Fruit fly (Drosophila melanogaster) whole organism, adult: ENCODE results near the gene twin.

Experiments used
- CG11617 ChIP-seq: fragments of 200-800 bp; sonication (Bioruptor generic); optimal IDR thresholded peaks from 2 replicates; lab custom pipeline; 2017; ENCODE audit warnings: mild to moderate bottlenecking, missing biosample characterization, missing genetic modification reagents, missing genetic modification characterization
- CG12768 ChIP-seq: fragments of 200-800 bp; sonication (Bioruptor generic); optimal IDR thresholded peaks from 2 replicates; lab custom pipeline; 2017; ENCODE audit warnings: missing biosample characterization, missing genetic modification characterization, mild to moderate bottlenecking, moderate library complexity, missing genetic modification reagents
- CG14711 ChIP-seq: fragments of 200-800 bp; sonication (Bioruptor generic); optimal IDR thresholded peaks from 2 replicates; lab custom pipeline; 2018; ENCODE audit warnings: missing biosample characterization, mild to moderate bottlenecking, missing genetic modification characterization, moderate library complexity
- CG1620 ChIP-seq: fragments of 200-800 bp; sonication (Bioruptor generic); optimal IDR thresholded peaks from 2 replicates; lab custom pipeline; 2016; ENCODE audit warnings: missing biosample characterization, missing genetic modification characterization
- CG33017 ChIP-seq: fragments of 200-800 bp; sonication (Bioruptor generic); optimal IDR thresholded peaks from 2 replicates; lab custom pipeline; 2018; ENCODE audit warnings: missing biosample characterization, mild to moderate bottlenecking, missing genetic modification characterization, moderate library complexity
- CG5204 ChIP-seq: fragments of 200-800 bp; sonication (Bioruptor generic); optimal IDR thresholded peaks from 2 replicates; lab custom pipeline; 2016; ENCODE audit warnings: missing biosample characterization, missing genetic modification characterization
- CG7045 ChIP-seq: fragments of 200-800 bp; sonication (Bioruptor generic); optimal IDR thresholded peaks from 2 replicates; lab custom pipeline; 2017; ENCODE audit warnings: missing biosample characterization, mild to moderate bottlenecking, missing genetic modification characterization
- CG7101 ChIP-seq: fragments of 200-800 bp; sonication (Bioruptor generic); optimal IDR thresholded peaks from 2 replicates; lab custom pipeline; 2018; ENCODE audit warnings: missing biosample characterization, mild to moderate bottlenecking, missing genetic modification characterization, moderate library complexity
- Clk ChIP-seq: fragments of 200-800 bp; sonication (Bioruptor generic); optimal IDR thresholded peaks from 2 replicates; lab custom pipeline; 2017; ENCODE audit warnings: missing biosample characterization, missing genetic modification characterization
- Crg-1 ChIP-seq: fragments of 200-800 bp; sonication (Bioruptor generic); optimal IDR thresholded peaks from 2 replicates; lab custom pipeline; 2016; ENCODE audit warnings: missing biosample characterization, missing genetic modification characterization
- Hr96 ChIP-seq: fragments of 200-800 bp; sonication (Bioruptor generic); optimal IDR thresholded peaks from 2 replicates; lab custom pipeline; 2016; ENCODE audit warnings: missing biosample characterization, missing genetic modification characterization
- Mnt ChIP-seq: fragments of 200-800 bp; sonication (Bioruptor generic); optimal IDR thresholded peaks from 2 replicates; lab custom pipeline; 2016; ENCODE audit warnings: missing biosample characterization, mild to moderate bottlenecking, missing genetic modification characterization
- bab1 ChIP-seq: fragments of 200-800 bp; sonication (Bioruptor generic); optimal IDR thresholded peaks from 3 replicates; lab custom pipeline; 2019; ENCODE audit warnings: missing biosample characterization, mild to moderate bottlenecking, missing genetic modification characterization, moderate library complexity
- cic ChIP-seq: fragments of 200-800 bp; sonication (Bioruptor generic); optimal IDR thresholded peaks from 2 replicates; lab custom pipeline; 2017; ENCODE audit warnings: missing biosample characterization, mild to moderate bottlenecking, missing genetic modification characterization, moderate library complexity
- cnc ChIP-seq, 2 experiments: fragments of >200 bp; optimal IDR thresholded peaks; 2 replicates each; lab custom pipeline; 2017
- kay ChIP-seq: fragments of 200-800 bp; sonication (Bioruptor generic); peaks from one replicate; lab custom pipeline; 2016; ENCODE audit warnings: missing biosample characterization, missing genetic modification characterization, borderline replicate concordance
- ovo ChIP-seq: fragments of 200-800 bp; sonication (Bioruptor generic); optimal IDR thresholded peaks from 2 replicates; lab custom pipeline; 2016; ENCODE audit warnings: missing biosample characterization, missing genetic modification characterization
- pad ChIP-seq: fragments of 200-800 bp; sonication (Bioruptor generic); optimal IDR thresholded peaks from 3 replicates; lab custom pipeline; 2017; ENCODE audit warnings: missing biosample characterization, missing genetic modification characterization, mild to moderate bottlenecking, moderate library complexity, missing genetic modification reagents
- tj ChIP-seq: fragments of 200-800 bp; sonication (Bioruptor generic); optimal IDR thresholded peaks from 3 replicates; lab custom pipeline; 2017; ENCODE audit warnings: missing biosample characterization, mild to moderate bottlenecking, missing genetic modification characterization, moderate library complexity
- toe ChIP-seq: fragments of 200-800 bp; sonication (Bioruptor generic); optimal IDR thresholded peaks from 2 replicates; lab custom pipeline; 2016; ENCODE audit warnings: missing biosample characterization, missing genetic modification characterization

The twin gene

DNA sequence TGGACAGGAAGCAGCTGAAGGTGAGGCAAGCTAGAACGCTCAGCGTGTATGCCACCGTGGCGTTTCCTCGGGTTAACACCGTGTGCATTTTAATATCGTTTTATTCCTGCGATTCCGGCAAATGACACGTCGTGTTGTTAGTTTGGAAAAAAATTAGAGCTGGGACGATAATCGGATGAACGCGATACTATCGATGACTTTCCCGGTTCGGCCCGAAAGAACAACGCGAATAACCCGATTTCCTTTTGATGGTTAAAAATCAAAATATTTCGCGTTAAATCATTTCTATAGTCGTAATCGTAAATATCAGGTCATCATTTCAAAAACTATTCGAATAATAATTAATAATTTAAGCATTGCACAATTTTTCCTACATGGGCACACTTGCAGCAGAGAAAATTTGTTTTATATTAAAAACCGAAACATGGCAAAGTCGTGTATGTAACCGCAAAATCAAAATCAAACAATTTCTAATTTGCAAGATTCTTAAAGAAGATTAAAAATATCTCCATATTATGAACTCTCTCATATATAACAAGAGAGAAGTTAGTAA, 8.2 kb upstream of the twin start, which contains the start of gene Spase22-23:
Gene Spase22-23, minus strand, starts transcription at position 166 of the 553 bp plus-strand sequence.
- TF ChIP-seq cic (GFP tag; lab: Kevin White, UChicago) (no peak), CG12768 (GFP tag; lab: Kevin White, UChicago) (no peak), Clk (GFP tag; lab: Kevin White, UChicago) (no peak), CG1620 (GFP tag; lab: Kevin White, UChicago) (no peak), CG14711 (no peak), bab1 (GFP tag; lab: Kevin White, UChicago) (no peak)

DNA sequence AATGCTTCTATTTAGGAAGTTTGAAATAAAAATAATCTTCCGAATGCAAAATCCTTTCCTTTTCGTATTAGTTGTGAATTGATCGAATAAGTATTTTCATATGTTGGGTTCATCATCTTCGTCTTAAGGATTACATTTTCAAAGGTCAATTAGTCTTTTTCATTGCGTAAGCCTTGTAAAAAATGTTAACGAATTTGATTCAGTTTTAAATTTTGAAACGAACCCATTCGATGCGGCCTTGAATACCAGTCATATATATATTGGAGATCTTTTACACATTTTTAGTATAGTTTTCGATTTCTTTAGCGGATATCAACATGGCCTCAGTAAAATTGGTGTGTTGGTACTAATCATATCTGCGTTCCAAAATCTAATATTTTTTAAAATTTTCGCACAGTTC, 6.9 kb upstream of the twin start, which contains the start of gene Acp95EF:
Gene Acp95EF, plus strand, starts transcription at position 301 of the 400 bp plus-strand sequence.
- no peak for TF ChIP-seq CG7045
- TF ChIP-seq tj (GFP tag; lab: Kevin White, UChicago): no peak
- TF ChIP-seq kay (GFP tag; lab: Kevin White, UChicago): peak; percentile 71
- TF ChIP-seq CG11617 (GFP tag; lab: Kevin White, UChicago): no peak
- TF ChIP-seq bab1 (GFP tag; lab: Kevin White, UChicago): no peak

DNA sequence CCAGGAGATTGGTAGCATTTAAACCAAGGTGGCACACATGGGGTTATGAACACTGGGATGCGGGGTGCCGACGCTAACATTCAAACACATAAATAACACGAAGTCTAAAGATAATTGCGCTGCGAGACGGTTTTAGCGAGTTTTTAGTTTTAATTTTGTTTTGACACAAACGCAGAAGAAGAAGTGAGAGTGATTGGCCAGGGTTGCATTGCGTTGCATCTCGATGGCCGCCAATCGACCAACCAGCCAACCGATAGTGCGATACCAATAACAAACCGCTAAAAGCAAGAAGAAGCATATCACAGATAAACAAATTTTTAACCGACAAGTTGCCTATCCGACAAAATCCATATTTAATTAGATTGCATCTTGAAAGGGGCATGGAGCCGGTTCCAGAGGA, 5.0 kb upstream of the twin start, which contains the start of the genes Spps and CG13609:
Gene Spps, minus strand, starts transcription at position 191 of the 400 bp plus-strand sequence.
Gene CG13609, plus strand, starts transcription at position 280 of the 400 bp plus-strand sequence.
- TF ChIP-seq Mnt: no peak
- no peak for TF ChIP-seq cnc (optimal IDR thresholded peaks at IDR 0.05; lab: Kevin White, UChicago)
- no peak for TF ChIP-seq toe (GFP tag; lab: Kevin White, UChicago)
- peak; percentile 15 for TF ChIP-seq CG11617 (GFP tag; lab: Kevin White, UChicago)
- no peak for TF ChIP-seq Hr96
- TF ChIP-seq CG1620 (GFP tag; lab: Kevin White, UChicago): no peak
- TF ChIP-seq bab1 (GFP tag; lab: Kevin White, UChicago): peak; percentile 57
- no peak for TF ChIP-seq CG5204
- TF ChIP-seq tj (GFP tag; lab: Kevin White, UChicago): peak; percentile 21
- TF ChIP-seq cic (GFP tag; lab: Kevin White, UChicago): peak; percentile 65
- no peak for TF ChIP-seq CG14711
- no peak for TF ChIP-seq CG33017 (tag; lab: Kevin White, UChicago)
- no peak for TF ChIP-seq Crg-1 (GFP tag; lab: Kevin White, UChicago)
- no peak for TF ChIP-seq CG12768 (GFP tag; lab: Kevin White, UChicago)
- no peak for TF ChIP-seq CG7101 (tag; lab: Kevin White, UChicago)
- no peak for TF ChIP-seq kay (GFP tag; lab: Kevin White, UChicago)
- no peak for TF ChIP-seq ovo (GFP tag; lab: Kevin White, UChicago)
- TF ChIP-seq Clk (GFP tag; lab: Kevin White, UChicago): no peak
- TF ChIP-seq pad: no peak
- no peak for TF ChIP-seq CG7045

DNA sequence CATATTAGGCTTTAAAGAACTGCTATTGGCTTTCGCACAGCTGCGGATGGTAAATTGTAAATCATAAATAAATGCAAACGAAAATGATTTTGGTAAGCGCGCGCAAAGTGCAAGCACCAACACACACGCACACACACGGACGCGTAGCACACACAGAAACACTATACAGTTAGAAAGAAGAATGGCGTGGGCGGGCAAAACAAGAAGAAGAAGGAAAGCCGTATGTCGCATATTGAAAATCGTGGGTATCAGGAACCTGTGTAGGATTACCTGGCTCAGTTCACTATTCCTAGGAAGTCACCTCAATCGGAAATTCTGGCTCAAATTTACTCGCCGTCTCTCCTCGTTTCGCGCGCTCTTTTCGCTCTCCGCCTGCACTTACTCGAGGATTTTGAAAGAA, 920 bp downstream of the twin start, which contains the start of gene cav:
Gene cav, plus strand, starts transcription at position 259 of the 400 bp plus-strand sequence.
- TF ChIP-seq cnc (optimal IDR thresholded peaks at IDR 0.05; lab: Kevin White, UChicago): no peak
- TF ChIP-seq CG5204: no peak
- TF ChIP-seq toe (GFP tag; lab: Kevin White, UChicago): no peak
- peak; percentile 41 for TF ChIP-seq ovo (GFP tag; lab: Kevin White, UChicago)
- TF ChIP-seq CG14711: no peak
- TF ChIP-seq pad: no peak

DNA sequence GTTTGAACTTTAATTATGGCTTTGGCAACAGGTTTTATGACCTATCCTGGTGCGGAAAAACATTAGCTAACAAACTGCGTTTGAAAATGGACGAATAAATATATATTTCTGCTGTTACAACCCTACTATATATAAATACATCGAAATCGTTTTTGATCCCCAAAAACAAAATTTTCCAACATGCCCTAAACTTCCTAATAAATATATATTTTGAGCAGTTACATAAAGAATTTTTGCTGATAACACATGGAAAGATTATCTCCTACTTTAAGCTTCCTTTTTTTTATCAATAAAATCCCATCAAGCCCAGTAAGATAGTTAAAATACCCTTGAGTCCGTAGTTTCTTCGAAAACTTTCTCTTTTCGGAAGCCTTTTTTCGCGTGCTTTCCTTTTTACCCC, 2.7 kb downstream of the twin start:
- no peak for TF ChIP-seq Crg-1 (GFP tag; lab: Kevin White, UChicago)
- TF ChIP-seq CG5204: no peak
- TF ChIP-seq kay (GFP tag; lab: Kevin White, UChicago): no peak
- no peak for TF ChIP-seq Clk (GFP tag; lab: Kevin White, UChicago)
- TF ChIP-seq tj (GFP tag; lab: Kevin White, UChicago): no peak
- no peak for TF ChIP-seq ovo (GFP tag; lab: Kevin White, UChicago)
- no peak for TF ChIP-seq cic (GFP tag; lab: Kevin White, UChicago)

DNA sequence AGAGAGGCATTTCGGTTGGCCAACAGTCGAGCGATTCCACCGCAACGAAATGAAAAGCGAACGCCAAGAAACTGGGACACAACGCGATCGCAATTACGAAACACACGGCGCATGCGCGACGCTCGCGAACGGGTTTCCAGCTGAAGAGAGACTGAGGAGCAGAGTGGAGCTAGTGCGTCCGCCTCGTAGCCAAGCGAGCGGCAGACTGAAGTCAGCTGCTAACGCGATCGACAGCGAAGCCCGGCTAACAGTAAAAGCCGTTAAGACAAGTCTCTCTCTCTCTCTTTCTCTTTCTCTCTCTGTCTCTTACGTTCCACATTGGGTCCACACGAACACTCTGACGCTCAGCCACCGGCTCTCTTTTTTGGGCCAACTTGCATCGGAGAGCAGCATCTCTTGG, 3.2 kb downstream of the twin start, which contains the start of gene CG17786:
Gene CG17786, minus strand, starts transcription at position 154 of the 400 bp plus-strand sequence.
- no peak for TF ChIP-seq CG11617 (GFP tag; lab: Kevin White, UChicago)
- TF ChIP-seq bab1 (GFP tag; lab: Kevin White, UChicago): peak; percentile 11

DNA sequence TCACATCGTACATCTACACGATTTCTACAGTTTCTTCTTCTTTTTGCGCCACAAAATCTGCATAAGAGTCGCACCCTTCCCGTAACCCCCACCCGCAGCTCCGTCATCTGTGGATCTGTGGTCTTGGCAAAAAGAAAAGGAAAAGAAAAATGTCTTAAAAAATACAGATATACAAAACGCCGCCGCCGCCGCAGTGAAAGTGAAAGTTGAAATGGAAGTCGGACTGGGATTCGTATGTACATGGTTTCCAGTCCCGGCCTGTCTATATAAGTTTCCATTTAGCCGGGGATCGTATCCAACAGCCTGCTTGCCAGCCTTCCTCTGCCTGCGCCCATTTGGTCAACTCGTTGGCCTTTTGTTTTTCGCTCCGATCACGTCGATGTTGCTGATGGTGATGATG, 5.7 kb downstream of the twin start:
- TF ChIP-seq cic (GFP tag; lab: Kevin White, UChicago) (no peak), CG33017 (tag; lab: Kevin White, UChicago) (no peak), pad (no peak), Mnt (no peak), CG7101 (tag; lab: Kevin White, UChicago) (no peak), bab1 (GFP tag; lab: Kevin White, UChicago) (no peak), cnc (optimal IDR thresholded peaks at IDR 0.05; lab: Kevin White, UChicago) (no peak), CG7045 (no peak), Crg-1 (GFP tag; lab: Kevin White, UChicago) (no peak), tj (GFP tag; lab: Kevin White, UChicago) (no peak), CG11617 (GFP tag; lab: Kevin White, UChicago) (no peak)
